Worm (Caenorhabditis elegans): ENCODE data around the gene ZK218.11.

ce11 chrV:17071578-17071977 is 36.6 kb downstream of the ZK218.11 start, which contains the start of gene srbc-14:
- TF ChIP-seq F26F4.8 (GFP tag; conservative IDR thresholded peaks at IDR 0.05) (no peak), fkh-10 (GFP tag; optimal IDR thresholded peaks at IDR 0.05) (no peak), duxl-1 (tag; optimal IDR thresholded peaks at IDR 0.05; ENCODE audit: poor library complexity) (no peak)
